Fruit fly (Drosophila melanogaster): ENCODE measurements around the gene CG3222.

DNA sequence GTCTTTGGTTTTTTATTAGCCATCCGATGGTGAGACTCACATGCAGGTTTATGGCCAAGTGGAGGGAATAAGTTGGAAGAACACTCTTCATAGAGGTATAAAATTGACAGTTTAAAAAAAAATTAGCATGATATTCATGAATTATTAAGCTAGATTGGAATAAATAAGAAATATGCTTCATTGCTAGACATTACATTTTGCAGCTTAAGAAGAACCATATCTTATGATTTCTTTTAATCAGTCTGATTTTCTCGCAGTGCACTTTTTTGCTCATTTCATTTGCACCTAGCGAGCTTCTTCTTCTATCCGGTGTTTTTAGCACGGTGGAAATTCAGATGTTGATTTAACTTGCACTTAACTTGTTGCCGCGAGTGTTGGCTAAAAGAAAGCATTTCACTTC is 28.9 kb upstream of the CG3222 start:
- TF ChIP-seq fd59A (GFP tag; optimal IDR thresholded peaks at IDR 0.05) (no peak), Hr39 (GFP tag; optimal IDR thresholded peaks at IDR 0.05) (no peak), vri (GFP tag; optimal IDR thresholded peaks at IDR 0.05) (no peak), CG11762 (GFP tag; optimal IDR thresholded peaks at IDR 0.05; ENCODE audit: insufficient read depth) (no peak), Gug (GFP tag; IDR thresholded peaks at IDR 0.05) (no peak), pdm3 (GFP tag; optimal IDR thresholded peaks at IDR 0.05) (no peak), svp (GFP tag) (no peak), Lpt (GFP tag; optimal IDR thresholded peaks at IDR 0.05) (no peak), CG8119 (GFP tag; IDR thresholded peaks at IDR 0.05) (peak; percentile 24; the same call in 2 of the 3 replicates), lz (GFP tag; optimal IDR thresholded peaks at IDR 0.05) (no peak), CG6808 (GFP tag; optimal IDR thresholded peaks at IDR 0.05) (no peak)

Measured in whole organism, prepupa.